Worm (Caenorhabditis elegans) whole organism, late embryonic: Measurements from ENCODE around the gene C26E6.12.
A peak's percentile ranks its signal among the peaks of the same experiment; 100 is the strongest.
"Not testable (repeated sequence)": the region's sequence is repeated elsewhere in the genome, so short reads cannot be mapped to it uniquely, and the experiment has no call there.

Experiments used
- C08G9.2 ChIP-seq: sonication (generic microtip); optimal IDR thresholded peaks from 2 replicates; lab custom pipeline; 2016; ENCODE audit warnings: mild to moderate bottlenecking, missing genetic modification characterization, moderate library complexity, missing compliant biosample characterization
- F13H6.1 ChIP-seq: sonication (generic microtip); optimal IDR thresholded peaks from 2 replicates; lab custom pipeline; 2016; ENCODE audit warnings: missing genetic modification characterization, missing compliant biosample characterization
- K09A11.1 ChIP-seq: sonication (generic microtip); optimal IDR thresholded peaks from 2 replicates; lab custom pipeline; 2017; ENCODE audit warnings: antibody characterized with exemption, mild to moderate bottlenecking, missing genetic modification characterization, missing compliant biosample characterization; ENCODE audit not compliant: insufficient read depth
- T23F11.4 ChIP-seq: fragments of 200-800 bp; sonication (Bioruptor generic); optimal IDR thresholded peaks from 2 replicates; lab custom pipeline; 2018; ENCODE audit warnings: mild to moderate bottlenecking, missing genetic modification characterization, missing compliant biosample characterization
- Y22D7AL.16 ChIP-seq: sonication (generic microtip); optimal IDR thresholded peaks from 2 replicates; lab custom pipeline; 2016; ENCODE audit warnings: missing genetic modification characterization, missing compliant biosample characterization
- ceh-19 ChIP-seq: fragments of 200-800 bp; sonication (Bioruptor generic); optimal IDR thresholded peaks from 2 replicates; lab custom pipeline; 2018; ENCODE audit warnings: mild to moderate bottlenecking, missing genetic modification characterization, missing compliant biosample characterization
- ceh-2 ChIP-seq: sonication (generic microtip); optimal IDR thresholded peaks from 2 replicates; lab custom pipeline; 2016; ENCODE audit warnings: missing genotype, missing genetic modification characterization, missing compliant biosample characterization
- ceh-22 ChIP-seq: sonication (generic microtip); optimal IDR thresholded peaks from 2 replicates; lab custom pipeline; 2017; ENCODE audit warnings: missing biosample characterization, missing genetic modification characterization
- ceh-24 ChIP-seq: sonication (generic microtip); optimal IDR thresholded peaks from 2 replicates; lab custom pipeline; 2016; ENCODE audit warnings: mild to moderate bottlenecking, missing genetic modification characterization, missing compliant biosample characterization
- ceh-31 ChIP-seq: sonication (generic microtip); optimal IDR thresholded peaks from 2 replicates; lab custom pipeline; 2016; ENCODE audit warnings: missing genetic modification characterization, missing compliant biosample characterization
- ceh-34 ChIP-seq: sonication (generic microtip); optimal IDR thresholded peaks from 2 replicates; lab custom pipeline; 2016; ENCODE audit warnings: mild to moderate bottlenecking, missing genetic modification characterization, missing compliant biosample characterization
- ceh-45 ChIP-seq: fragments of 200-800 bp; sonication (Bioruptor generic); IDR thresholded peaks from 2 replicates; pipeline ENCODE4 v1.3.6; 2022; ENCODE audit warnings: missing genetic modification reagents, missing genetic modification characterization, missing compliant biosample characterization
- ceh-48 ChIP-seq: sonication (generic microtip); optimal IDR thresholded peaks from 2 replicates; lab custom pipeline; 2016; ENCODE audit warnings: missing genetic modification characterization, inconsistent platforms, missing compliant biosample characterization
- ceh-6 ChIP-seq: fragments of 200-800 bp; sonication (Bioruptor generic); optimal IDR thresholded peaks from 2 replicates; lab custom pipeline; 2018; ENCODE audit warnings: mild to moderate bottlenecking, missing genetic modification characterization, missing compliant biosample characterization
- ceh-9 ChIP-seq: sonication (generic microtip); optimal IDR thresholded peaks from 2 replicates; lab custom pipeline; 2016; ENCODE audit warnings: mild to moderate bottlenecking, missing genetic modification characterization, inconsistent platforms, missing compliant biosample characterization
- dmd-4 ChIP-seq: sonication (generic microtip); optimal IDR thresholded peaks from 2 replicates; lab custom pipeline; 2016; ENCODE audit warnings: borderline replicate concordance, missing genetic modification characterization, missing compliant biosample characterization
- elt-2 ChIP-seq: sonication (generic microtip); optimal IDR thresholded peaks from 2 replicates; lab custom pipeline; 2016; ENCODE audit warnings: missing genetic modification reagents, missing genetic modification characterization, missing compliant biosample characterization
- elt-4 ChIP-seq: sonication (generic microtip); optimal IDR thresholded peaks from 2 replicates; lab custom pipeline; 2016; ENCODE audit warnings: missing genetic modification characterization, missing compliant biosample characterization
- ets-4 ChIP-seq: sonication (generic microtip); optimal IDR thresholded peaks from 2 replicates; lab custom pipeline; 2016; ENCODE audit warnings: missing genetic modification characterization, missing compliant biosample characterization
- fax-1 ChIP-seq: sonication (generic microtip); optimal IDR thresholded peaks from 2 replicates; lab custom pipeline; 2016; ENCODE audit warnings: missing genotype, missing genetic modification characterization, missing compliant biosample characterization
- fkh-10 ChIP-seq: fragments of 150-350 bp; optimal IDR thresholded peaks from 2 replicates; lab custom pipeline; 2014; ENCODE audit warnings: missing biosample characterization, missing genetic modification reagents, missing genetic modification characterization
- fkh-6 ChIP-seq: sonication (generic microtip); optimal IDR thresholded peaks from 2 replicates; lab custom pipeline; 2016; ENCODE audit warnings: missing genetic modification characterization, missing compliant biosample characterization
- gmeb-2 ChIP-seq: sonication (generic microtip); optimal IDR thresholded peaks from 2 replicates; lab custom pipeline; 2016; ENCODE audit warnings: missing genetic modification characterization, inconsistent platforms, missing compliant biosample characterization
- hlh-13 ChIP-seq: fragments of 200-800 bp; sonication (Bioruptor generic); optimal IDR thresholded peaks from 2 replicates; lab custom pipeline; 2018; ENCODE audit warnings: mild to moderate bottlenecking, missing genetic modification characterization, missing compliant biosample characterization
- hlh-30 ChIP-seq: sonication (generic microtip); optimal IDR thresholded peaks from 2 replicates; lab custom pipeline; 2017; ENCODE audit warnings: antibody characterized with exemption, missing genetic modification characterization, missing compliant biosample characterization; ENCODE audit not compliant: insufficient read depth
- hlh-6 ChIP-seq: sonication (generic microtip); optimal IDR thresholded peaks from 2 replicates; lab custom pipeline; 2016; ENCODE audit warnings: missing genotype, missing genetic modification characterization, missing compliant biosample characterization
- hlh-8 ChIP-seq: sonication (generic microtip); optimal IDR thresholded peaks from 2 replicates; lab custom pipeline; 2016; ENCODE audit warnings: missing genotype, missing genetic modification characterization, missing compliant biosample characterization
- lim-6 ChIP-seq: sonication (generic microtip); optimal IDR thresholded peaks from 2 replicates; lab custom pipeline; 2016; ENCODE audit warnings: missing genetic modification characterization, missing compliant biosample characterization
- nfya-1 ChIP-seq: sonication (generic microtip); optimal IDR thresholded peaks from 2 replicates; lab custom pipeline; 2017; ENCODE audit warnings: missing genetic modification characterization, mild to moderate bottlenecking, missing compliant biosample characterization, antibody characterized with exemption, moderate library complexity
- npax-4 ChIP-seq: sonication (generic microtip); optimal IDR thresholded peaks from 2 replicates; lab custom pipeline; 2016; ENCODE audit warnings: missing genetic modification characterization, missing compliant biosample characterization
- odd-2 ChIP-seq: sonication (generic microtip); optimal IDR thresholded peaks from 2 replicates; lab custom pipeline; 2017; ENCODE audit warnings: antibody characterized with exemption, mild to moderate bottlenecking, missing genetic modification characterization, missing compliant biosample characterization
- pag-3 ChIP-seq: sonication (generic microtip); optimal IDR thresholded peaks from 2 replicates; lab custom pipeline; 2016; ENCODE audit warnings: missing compliant biosample characterization, missing genetic modification characterization, borderline replicate concordance
- pat-9 ChIP-seq: fragments of 200-800 bp; sonication (Bioruptor generic); optimal IDR thresholded peaks from 2 replicates; lab custom pipeline; 2018; ENCODE audit warnings: mild to moderate bottlenecking, missing genetic modification characterization, moderate library complexity, missing compliant biosample characterization
- pax-1 ChIP-seq: fragments of 150-350 bp; optimal IDR thresholded peaks from 2 replicates; lab custom pipeline; 2014; ENCODE audit warnings: missing biosample characterization, missing genetic modification characterization
- pha-4 ChIP-seq: fragments of 150-350 bp; optimal IDR thresholded peaks from 2 replicates; lab custom pipeline; 2018; ENCODE audit warnings: missing biosample characterization, missing genetic modification reagents, missing genetic modification characterization
- pqm-1 ChIP-seq: sonication (generic microtip); optimal IDR thresholded peaks from 2 replicates; lab custom pipeline; 2016; ENCODE audit warnings: missing genetic modification characterization, missing compliant biosample characterization
- pros-1 ChIP-seq: fragments of 150-350 bp; optimal IDR thresholded peaks from 2 replicates; lab custom pipeline; 2014; ENCODE audit warnings: missing biosample characterization, missing genetic modification reagents, missing genetic modification characterization
- sox-2 ChIP-seq: fragments of 200-800 bp; sonication (Bioruptor generic); IDR thresholded peaks from 2 replicates; pipeline ENCODE4 v1.3.6; 2022; ENCODE audit warnings: missing genetic modification reagents, missing genetic modification characterization, missing compliant biosample characterization
- sox-4 ChIP-seq: sonication (generic microtip); optimal IDR thresholded peaks from 2 replicates; lab custom pipeline; 2017; ENCODE audit warnings: mild to moderate bottlenecking, missing genetic modification characterization, inconsistent platforms, missing compliant biosample characterization
- tbx-2 ChIP-seq: sonication (generic microtip); optimal IDR thresholded peaks from 2 replicates; lab custom pipeline; 2016; ENCODE audit warnings: missing genetic modification characterization, missing compliant biosample characterization
- tbx-7 ChIP-seq: sonication (generic microtip); optimal IDR thresholded peaks from 2 replicates; lab custom pipeline; 2016; ENCODE audit warnings: missing genotype, missing genetic modification characterization, missing compliant biosample characterization
- unc-42 ChIP-seq: sonication (generic microtip); optimal IDR thresholded peaks from 2 replicates; lab custom pipeline; 2016; ENCODE audit warnings: missing genotype, missing genetic modification characterization, missing compliant biosample characterization
- unc-55 ChIP-seq: sonication (generic microtip); optimal IDR thresholded peaks from 2 replicates; lab custom pipeline; 2017; ENCODE audit warnings: missing biosample characterization, missing genetic modification reagents, missing genetic modification characterization
- zip-5 ChIP-seq: sonication (generic microtip); optimal IDR thresholded peaks from 2 replicates; lab custom pipeline; 2016; ENCODE audit warnings: missing genetic modification characterization, missing compliant biosample characterization

The C26E6.12 gene

ce11 chrIII:4922020-4922419 is 10.0 kb downstream of the C26E6.12 start, which contains the start of gene mmab-1:
TSS of gene mmab-1 (minus strand) at chrIII:4922114.
- TF ChIP-seq pros-1 (tag; lab: Kevin White, UChicago); hlh-30; ceh-9 (tag; lab: Kevin White, UChicago): not testable (repeated sequence)

ce11 chrIII:4920221-4920620 is 11.8 kb downstream of the C26E6.12 start, which contains the start of gene ula-1:
TSS of gene ula-1 (minus strand) at chrIII:4920321.
- TF ChIP-seq tbx-2 (tag; lab: Kevin White, UChicago) (no peak), npax-4 (no peak), ceh-22 (tag; lab: Kevin White, UChicago) (no peak), tbx-7 (tag; lab: Kevin White, UChicago) (no peak), pqm-1 (tag; lab: Kevin White, UChicago) (no peak), ceh-45 (GFP tag; lab: Robert Waterston, UW) (no peak), elt-4 (tag; lab: Kevin White, UChicago) (no peak), fkh-6 (tag; lab: Kevin White, UChicago) (no peak), zip-5 (tag; lab: Kevin White, UChicago) (no peak), ceh-48 (no peak), Y22D7AL.16 (tag; lab: Kevin White, UChicago) (no peak), pat-9 (tag; lab: Kevin White, UChicago) (no peak), K09A11.1 (no peak), hlh-13 (GFP tag; lab: Kevin White, UChicago) (no peak), gmeb-2 (no peak), C08G9.2 (tag; lab: Kevin White, UChicago) (no peak), odd-2 (tag; lab: Kevin White, UChicago) (no peak)

ce11 chrIII:4918906-4919305 is 13.1 kb downstream of the C26E6.12 start:
- no peak for TF ChIP-seq pha-4
- no peak for TF ChIP-seq ceh-34
- no peak for TF ChIP-seq lim-6 (tag; lab: Kevin White, UChicago)
- no peak for TF ChIP-seq ceh-6
- TF ChIP-seq hlh-8 (tag; lab: Kevin White, UChicago) = no peak
- no peak for TF ChIP-seq hlh-6 (tag; lab: Kevin White, UChicago)
- TF ChIP-seq ceh-22 (tag; lab: Kevin White, UChicago) = no peak
- no peak for TF ChIP-seq hlh-30
- no peak for TF ChIP-seq ets-4
- no peak for TF ChIP-seq hlh-13 (GFP tag; lab: Kevin White, UChicago)
- TF ChIP-seq unc-55 (GFP tag; lab: Kevin White, UChicago) = no peak
- TF ChIP-seq gmeb-2 = no peak
- TF ChIP-seq F13H6.1 (tag; lab: Kevin White, UChicago) = no peak
- TF ChIP-seq ceh-48 = no peak
- TF ChIP-seq pax-1 = no peak
- no peak for TF ChIP-seq pros-1 (tag; lab: Kevin White, UChicago)
- TF ChIP-seq elt-2 (tag; lab: Kevin White, UChicago) = no peak
- TF ChIP-seq ceh-45 (GFP tag; lab: Robert Waterston, UW) = no peak
- no peak for TF ChIP-seq dmd-4
- TF ChIP-seq fax-1 (tag; lab: Kevin White, UChicago) = no peak

- TF ChIP-seq ceh-31 (peak; percentile 41), unc-42 (peak; percentile 15), npax-4 (no peak), sox-4 (tag; lab: Kevin White, UChicago) (no peak), nfya-1 (peak; percentile 46), ceh-19 (GFP tag; lab: Kevin White, UChicago) (no peak), C08G9.2 (tag; lab: Kevin White, UChicago) (no peak), sox-2 (GFP tag; lab: Robert Waterston, UW) (no peak), unc-55 (GFP tag; lab: Kevin White, UChicago) (no peak), elt-2 (tag; lab: Kevin White, UChicago) (no peak), fkh-10 (GFP tag; lab: Kevin White, UChicago) (no peak), ceh-24 (no peak), pag-3 (tag; lab: Kevin White, UChicago) (no peak), pros-1 (tag; lab: Kevin White, UChicago) (no peak), T23F11.4 (GFP tag; lab: Kevin White, UChicago) (no peak), ceh-2 (tag; lab: Kevin White, UChicago) (no peak), gmeb-2 (no peak), pat-9 (tag; lab: Kevin White, UChicago) (no peak)
Observed at ce11 chrIII:4917960-4918712, 13.9 kb downstream of the C26E6.12 start, which contains the start of gene rpb-8. TSS of gene rpb-8 (minus strand) at chrIII:4918008.
